Worm (Caenorhabditis elegans) whole organism, midembryonic: ENCODE measurements around the gene T05H10.4.

ENCODE experiments used
- T22C8.4 ChIP-seq: fragments of 200-800 bp; sonication (Bioruptor generic); IDR thresholded peaks from 2 replicates; pipeline ENCODE4 v1.3.6; 2022; ENCODE audit warnings: missing genetic modification characterization, missing compliant biosample characterization
- cog-1 ChIP-seq: sonication (generic microtip); optimal IDR thresholded peaks from 2 replicates; lab custom pipeline; 2016; ENCODE audit warnings: missing genetic modification characterization, missing compliant biosample characterization
- flt-1 ChIP-seq: fragments of 200-800 bp; sonication (Bioruptor generic); IDR thresholded peaks from 2 replicates; pipeline ENCODE4 v1.3.6; 2022; ENCODE audit warnings: missing genetic modification characterization, missing compliant biosample characterization
- klf-2 ChIP-seq: fragments of 200-800 bp; sonication (Bioruptor generic); conservative IDR thresholded peaks from 2 replicates; pipeline ENCODE4 v1.3.6; 2022; ENCODE audit warnings: missing genetic modification reagents, missing genetic modification characterization, missing compliant biosample characterization
- med-1 ChIP-seq: sonication (generic microtip); optimal IDR thresholded peaks from 2 replicates; lab custom pipeline; 2017; ENCODE audit warnings: missing genetic modification characterization, mild to moderate bottlenecking, missing compliant biosample characterization, antibody characterized with exemption, missing genetic modification reagents; ENCODE audit not compliant: insufficient read depth
- ref-1 ChIP-seq: fragments of 200-800 bp; sonication (Bioruptor generic); conservative IDR thresholded peaks from 2 replicates; pipeline ENCODE4 v1.3.6; 2022; ENCODE audit warnings: missing genetic modification reagents, missing genetic modification characterization, missing compliant biosample characterization
- tab-1 ChIP-seq: fragments of 200-800 bp; sonication (Bioruptor generic); IDR thresholded peaks from 2 replicates; pipeline ENCODE4 v1.3.6; 2022; ENCODE audit warnings: missing genetic modification characterization, missing compliant biosample characterization
- ztf-23 ChIP-seq: fragments of 200-800 bp; sonication (Bioruptor generic); IDR thresholded peaks from 2 replicates; pipeline ENCODE4 v1.3.6; 2022; ENCODE audit warnings: missing genetic modification reagents, missing genetic modification characterization, missing compliant biosample characterization
- ztf-29 ChIP-seq: fragments of 200-800 bp; sonication (Bioruptor generic); IDR thresholded peaks from 2 replicates; pipeline ENCODE4 v1.3.6; 2022; ENCODE audit warnings: missing genetic modification reagents, missing genetic modification characterization, missing compliant biosample characterization

The T05H10.4 gene

ce11 chrII:8037863-8038262, 15.1 kb upstream of the T05H10.4 start, which contains the start of gene C08B11.9:
Gene C08B11.9, minus strand, starts transcription at chrII:8038169.
- TF ChIP-seq tab-1 (GFP tag; lab: Robert Waterston, UW) (no peak), ref-1 (no peak), klf-2 (GFP tag; lab: Robert Waterston, UW) (no peak), T22C8.4 (GFP tag; lab: Robert Waterston, UW) (no peak), flt-1 (GFP tag; lab: Robert Waterston, UW) (no peak), med-1 (GFP tag; lab: Kevin White, UChicago) (no peak), ztf-29 (GFP tag; lab: Robert Waterston, UW) (no peak)

DNA sequence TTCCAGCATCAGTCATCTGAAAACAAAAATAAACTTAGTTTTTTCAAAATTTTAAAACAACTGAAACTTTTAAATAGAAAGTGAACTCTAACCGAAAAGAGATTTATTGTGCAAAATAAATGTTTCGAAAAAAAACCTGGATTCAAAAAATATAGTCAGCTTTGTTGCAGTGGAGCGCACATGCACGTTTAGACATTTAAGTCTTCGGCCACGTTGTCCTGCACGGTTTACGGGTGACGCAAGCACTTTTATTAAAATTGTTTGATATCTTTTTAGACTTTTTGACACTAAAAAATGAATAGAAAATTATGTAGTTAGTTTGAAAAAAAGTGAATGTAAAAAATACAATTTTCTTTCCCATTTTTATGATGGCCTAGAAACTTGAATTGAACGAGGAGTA, 13.5 kb upstream of the T05H10.4 start, which contains the start of the genes ubh-4 and algn-6:
TSS of gene ubh-4 (minus strand) at position 182 of the 400 bp plus-strand sequence.
TSS of gene algn-6 (plus strand) at position 387 of the 400 bp plus-strand sequence.
- TF ChIP-seq ztf-29 (GFP tag; lab: Robert Waterston, UW), result no peak
- no peak for TF ChIP-seq ref-1
- TF ChIP-seq med-1 (GFP tag; lab: Kevin White, UChicago), result no peak

- TF ChIP-seq tab-1 (GFP tag; lab: Robert Waterston, UW), result no peak
- no peak for TF ChIP-seq cog-1 (tag; lab: Kevin White, UChicago)
- no peak for TF ChIP-seq ztf-23
- no peak for TF ChIP-seq klf-2 (GFP tag; lab: Robert Waterston, UW)
- TF ChIP-seq med-1 (GFP tag; lab: Kevin White, UChicago), result no peak
- TF ChIP-seq ztf-29 (GFP tag; lab: Robert Waterston, UW), result no peak
- no peak for TF ChIP-seq ref-1
- no peak for TF ChIP-seq flt-1 (GFP tag; lab: Robert Waterston, UW)
- TF ChIP-seq T22C8.4 (GFP tag; lab: Robert Waterston, UW), result no peak
These were observed 11.3 kb upstream of the T05H10.4 start for ce11 chrII:8041642-8042041.

- TF ChIP-seq klf-2 (GFP tag; lab: Robert Waterston, UW) (no peak), tab-1 (GFP tag; lab: Robert Waterston, UW) (no peak), cog-1 (tag; lab: Kevin White, UChicago) (no peak), T22C8.4 (GFP tag; lab: Robert Waterston, UW) (no peak), ztf-29 (GFP tag; lab: Robert Waterston, UW) (no peak), med-1 (GFP tag; lab: Kevin White, UChicago) (no peak), ref-1 (no peak), flt-1 (GFP tag; lab: Robert Waterston, UW) (no peak), ztf-23 (no peak)
These were observed 10.7 kb upstream of the T05H10.4 start, which contains the start of gene T05H10.1 for ce11 chrII:8042289-8042688. Gene T05H10.1, plus strand, starts transcription at chrII:8042589.

DNA sequence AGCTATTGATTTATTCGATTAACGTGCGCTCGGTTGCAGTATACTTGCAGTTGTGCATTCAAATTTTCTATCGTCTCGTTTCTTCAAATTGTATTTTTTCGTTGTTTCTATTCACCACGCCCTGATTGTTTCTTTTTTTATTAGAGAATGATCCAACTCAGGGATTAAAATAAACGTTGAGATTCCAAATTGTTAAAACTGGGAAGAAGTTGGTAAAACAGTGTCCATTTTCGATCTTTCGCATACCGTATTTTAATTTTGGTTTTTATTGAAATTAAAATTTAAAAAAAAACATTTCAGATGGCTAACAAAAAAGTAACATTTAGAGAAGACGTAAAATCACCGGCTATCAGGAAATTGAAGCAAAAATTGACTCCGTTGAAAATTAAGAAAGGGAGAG, 5.7 kb upstream of the T05H10.4 start, which contains the start of gene apn-1:
TSS of gene apn-1 (plus strand) at position 301 of the 400 bp plus-strand sequence.
- TF ChIP-seq ztf-23 (no peak), flt-1 (GFP tag; lab: Robert Waterston, UW) (no peak), ztf-29 (GFP tag; lab: Robert Waterston, UW) (no peak), klf-2 (GFP tag; lab: Robert Waterston, UW) (no peak), T22C8.4 (GFP tag; lab: Robert Waterston, UW) (no peak), ref-1 (no peak), med-1 (GFP tag; lab: Kevin White, UChicago) (no peak), cog-1 (tag; lab: Kevin White, UChicago) (no peak), tab-1 (GFP tag; lab: Robert Waterston, UW) (no peak)

DNA sequence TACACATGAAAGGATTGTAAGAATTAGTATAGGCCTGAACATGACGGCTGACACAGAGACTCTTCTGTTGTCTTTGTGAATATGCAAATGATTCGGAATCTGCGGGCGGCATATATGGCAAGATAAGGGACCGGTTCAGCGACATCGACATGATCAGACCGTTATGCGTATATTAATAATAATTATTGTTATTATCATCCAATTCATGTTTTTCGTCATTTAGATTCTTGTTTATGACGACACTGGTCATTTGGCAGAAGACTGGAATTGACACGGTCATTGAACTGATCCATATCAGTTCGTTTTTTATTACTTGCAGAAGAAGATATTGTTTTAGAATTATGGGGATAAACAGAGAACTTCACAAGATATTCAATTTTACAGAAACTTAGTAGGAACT, 2.5 kb upstream of the T05H10.4 start, which contains the start of gene mtre-1:
TSS of gene mtre-1 (minus strand) at position 101 of the 400 bp plus-strand sequence.
- no peak for TF ChIP-seq tab-1 (GFP tag; lab: Robert Waterston, UW)
- TF ChIP-seq ref-1, result no peak
- TF ChIP-seq klf-2 (GFP tag; lab: Robert Waterston, UW), result no peak
- no peak for TF ChIP-seq med-1 (GFP tag; lab: Kevin White, UChicago)
- TF ChIP-seq cog-1 (tag; lab: Kevin White, UChicago), result no peak
- no peak for TF ChIP-seq T22C8.4 (GFP tag; lab: Robert Waterston, UW)
- no peak for TF ChIP-seq ztf-23
- TF ChIP-seq ztf-29 (GFP tag; lab: Robert Waterston, UW), result no peak
- no peak for TF ChIP-seq flt-1 (GFP tag; lab: Robert Waterston, UW)

DNA sequence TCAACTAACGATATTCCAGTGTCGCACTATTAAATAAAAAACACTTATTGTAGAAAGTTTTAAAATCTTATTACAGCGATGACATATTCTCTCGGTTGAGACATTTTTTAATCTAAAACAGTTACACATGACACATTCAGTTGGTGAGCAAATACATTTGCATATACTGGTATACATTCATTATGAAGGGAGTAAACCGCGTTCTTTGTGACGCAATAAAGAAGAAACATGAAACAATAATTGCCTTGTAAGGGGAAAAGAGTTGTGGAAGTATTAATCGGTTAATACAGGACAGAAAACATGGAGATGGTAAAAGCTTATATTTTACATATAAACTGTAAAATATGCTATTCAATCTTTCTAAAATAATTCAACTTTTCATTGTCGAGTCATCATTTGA, 1.6 kb upstream of the T05H10.4 start:
- TF ChIP-seq med-1 (GFP tag; lab: Kevin White, UChicago) (no peak), flt-1 (GFP tag; lab: Robert Waterston, UW) (no peak), ztf-29 (GFP tag; lab: Robert Waterston, UW) (no peak), ref-1 (no peak), ztf-23 (no peak), tab-1 (GFP tag; lab: Robert Waterston, UW) (no peak), klf-2 (GFP tag; lab: Robert Waterston, UW) (no peak), T22C8.4 (GFP tag; lab: Robert Waterston, UW) (no peak), cog-1 (tag; lab: Kevin White, UChicago) (no peak)

ce11 chrII:8052172-8052571, 778 bp upstream of the T05H10.4 start:
- TF ChIP-seq ztf-29 (GFP tag; lab: Robert Waterston, UW) (no peak), klf-2 (GFP tag; lab: Robert Waterston, UW) (no peak), flt-1 (GFP tag; lab: Robert Waterston, UW) (no peak), T22C8.4 (GFP tag; lab: Robert Waterston, UW) (no peak), ref-1 (no peak)

DNA sequence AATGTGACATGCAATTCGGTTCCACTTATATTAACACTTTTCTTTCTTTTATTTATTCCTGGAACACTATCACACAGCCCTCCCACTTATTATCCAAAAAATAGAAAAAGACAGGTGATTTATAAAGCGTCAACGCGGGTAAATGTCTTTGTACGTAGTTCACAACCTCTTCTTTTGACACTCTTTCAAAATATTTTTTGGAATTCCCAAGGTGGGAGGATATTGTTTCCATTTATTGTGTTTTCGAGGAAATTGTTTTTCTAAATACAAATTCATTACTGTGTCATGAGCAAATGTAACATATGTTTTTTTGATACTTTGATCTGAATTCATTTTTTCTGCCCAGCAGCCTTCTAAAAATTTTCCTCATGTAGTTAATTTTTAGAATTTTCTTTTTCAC, 5.0 kb downstream of the T05H10.4 start:
- no peak for TF ChIP-seq cog-1 (tag; lab: Kevin White, UChicago)
- TF ChIP-seq tab-1 (GFP tag; lab: Robert Waterston, UW), result no peak
- TF ChIP-seq ztf-23, result no peak
- no peak for TF ChIP-seq klf-2 (GFP tag; lab: Robert Waterston, UW)
- TF ChIP-seq ztf-29 (GFP tag; lab: Robert Waterston, UW), result no peak
- no peak for TF ChIP-seq ref-1
- no peak for TF ChIP-seq med-1 (GFP tag; lab: Kevin White, UChicago)
- TF ChIP-seq T22C8.4 (GFP tag; lab: Robert Waterston, UW), result no peak
- TF ChIP-seq flt-1 (GFP tag; lab: Robert Waterston, UW), result no peak
